Fruit fly (Drosophila melanogaster) whole organism, adult: ENCODE measurements around the gene Efa6.

Experiments
- CG11617 ChIP-seq: fragments of 200-800 bp; sonication (Bioruptor generic); optimal IDR thresholded peaks from 2 replicates; lab custom pipeline; 2017; ENCODE audit warnings: mild to moderate bottlenecking, missing biosample characterization, missing genetic modification reagents, missing genetic modification characterization
- CG14711 ChIP-seq: fragments of 200-800 bp; sonication (Bioruptor generic); optimal IDR thresholded peaks from 2 replicates; lab custom pipeline; 2018; ENCODE audit warnings: missing biosample characterization, mild to moderate bottlenecking, missing genetic modification characterization, moderate library complexity
- CG1620 ChIP-seq: fragments of 200-800 bp; sonication (Bioruptor generic); optimal IDR thresholded peaks from 2 replicates; lab custom pipeline; 2016; ENCODE audit warnings: missing biosample characterization, missing genetic modification characterization
- CG33017 ChIP-seq: fragments of 200-800 bp; sonication (Bioruptor generic); optimal IDR thresholded peaks from 2 replicates; lab custom pipeline; 2018; ENCODE audit warnings: missing biosample characterization, mild to moderate bottlenecking, missing genetic modification characterization, moderate library complexity
- CG5204 ChIP-seq: fragments of 200-800 bp; sonication (Bioruptor generic); optimal IDR thresholded peaks from 2 replicates; lab custom pipeline; 2016; ENCODE audit warnings: missing biosample characterization, missing genetic modification characterization
- Mnt ChIP-seq: fragments of 200-800 bp; sonication (Bioruptor generic); optimal IDR thresholded peaks from 2 replicates; lab custom pipeline; 2016; ENCODE audit warnings: missing biosample characterization, mild to moderate bottlenecking, missing genetic modification characterization
- kay ChIP-seq: fragments of 200-800 bp; sonication (Bioruptor generic); peaks from one replicate; lab custom pipeline; 2016; ENCODE audit warnings: missing biosample characterization, missing genetic modification characterization, borderline replicate concordance
- ovo ChIP-seq: fragments of 200-800 bp; sonication (Bioruptor generic); optimal IDR thresholded peaks from 2 replicates; lab custom pipeline; 2016; ENCODE audit warnings: missing biosample characterization, missing genetic modification characterization
- tj ChIP-seq: fragments of 200-800 bp; sonication (Bioruptor generic); optimal IDR thresholded peaks from 3 replicates; lab custom pipeline; 2017; ENCODE audit warnings: missing biosample characterization, mild to moderate bottlenecking, missing genetic modification characterization, moderate library complexity
- toe ChIP-seq: fragments of 200-800 bp; sonication (Bioruptor generic); optimal IDR thresholded peaks from 2 replicates; lab custom pipeline; 2016; ENCODE audit warnings: missing biosample characterization, missing genetic modification characterization

DNA sequence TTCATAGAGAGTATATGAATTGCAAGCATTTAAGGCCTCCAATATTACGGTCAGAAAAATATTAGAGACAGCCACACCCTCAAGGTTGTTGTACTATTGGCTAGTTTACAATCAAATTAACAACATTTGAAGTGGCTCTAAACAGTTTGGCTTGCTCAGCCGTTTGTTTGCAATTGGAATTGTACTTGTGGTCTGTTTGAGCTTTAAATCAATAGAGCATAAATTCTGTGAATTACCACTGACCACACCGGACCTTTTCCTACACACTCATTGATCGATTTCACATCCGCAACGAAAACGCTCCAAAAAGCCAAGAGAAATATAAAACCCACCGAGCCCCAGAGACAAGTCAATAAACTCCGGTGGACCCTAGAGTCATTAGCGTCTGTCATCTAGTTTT is 14.0 kb upstream of the Efa6 start:
- no peak for TF ChIP-seq CG33017
- TF ChIP-seq toe, result no peak
- TF ChIP-seq Mnt (GFP tag; lab: Kevin White, UChicago), result no peak
- no peak for TF ChIP-seq tj (GFP tag; lab: Kevin White, UChicago)
- TF ChIP-seq CG1620 (GFP tag; lab: Kevin White, UChicago), result no peak
- no peak for TF ChIP-seq CG11617 (GFP tag; lab: Kevin White, UChicago)
- no peak for TF ChIP-seq CG5204 (GFP tag; lab: Kevin White, UChicago)
- TF ChIP-seq CG14711 (tag; lab: Kevin White, UChicago), result no peak
- no peak for TF ChIP-seq ovo (GFP tag; lab: Kevin White, UChicago)
- TF ChIP-seq kay (GFP tag; lab: Kevin White, UChicago), result no peak
